Fruit fly (Drosophila melanogaster): ENCODE measurements around the gene CG45489.

The CG45489 gene

dm6 chrX:19889128-19889756, 39.7 kb downstream of the CG45489 start (continued):
- TF ChIP-seq CG7786 (GFP tag; optimal IDR thresholded peaks at IDR 0.05): peak; percentile 90
- peak; percentile 92 for TF ChIP-seq CG4404 (GFP tag; IDR thresholded peaks at IDR 0.05)
- TF ChIP-seq CG6254 (GFP tag; optimal IDR thresholded peaks at IDR 0.05): peak; percentile 44
- peak; percentile 82 for TF ChIP-seq CG17359 (tag; optimal IDR thresholded peaks at IDR 0.05)
- TF ChIP-seq CG10979 (tag; optimal IDR thresholded peaks at IDR 0.05): peak; percentile 84
- peak; percentile 66 for TF ChIP-seq Bdp1 (GFP tag; optimal IDR thresholded peaks at IDR 0.05)
- peak; percentile 90 for TF ChIP-seq CG8944 (GFP tag; optimal IDR thresholded peaks at IDR 0.05)
- no peak for TF ChIP-seq CG10431 (GFP tag; optimal IDR thresholded peaks at IDR 0.05)
- peak in 1 of 2 experiments; percentile 85 for TF ChIP-seq bsh (GFP tag; optimal IDR thresholded peaks at IDR 0.05)
- TF ChIP-seq hbn (GFP tag; IDR thresholded peaks at IDR 0.05; ENCODE audit: partially characterized antibody): no peak
- peak in 1 of 2 experiments; percentile 86 for TF ChIP-seq eve (GFP tag; optimal IDR thresholded peaks at IDR 0.05)
- TF ChIP-seq gce (GFP tag; IDR thresholded peaks at IDR 0.05): no peak; the same call in 2 of the 3 replicates
- TF ChIP-seq CG4707 (GFP tag; optimal IDR thresholded peaks at IDR 0.05): peak; percentile 71
- TF ChIP-seq Fer1 (GFP tag; optimal IDR thresholded peaks at IDR 0.05): peak; percentile 83
- TF ChIP-seq MTF-1 (GFP tag; optimal IDR thresholded peaks at IDR 0.05; ENCODE audit: borderline replicate concordance): peak; percentile 76

dm6 chrX:19886936-19887934, 41.7 kb downstream of the CG45489 start:
- TF ChIP-seq CG11456 (GFP tag; IDR thresholded peaks at IDR 0.05) (0 out of 3 replicates have a peak, but pooled peaks have one; percentile 22), CG15269 (tag; optimal IDR thresholded peaks at IDR 0.05) (peak; percentile 11), az2 (GFP tag; optimal IDR thresholded peaks at IDR 0.05) (no peak), CG4707 (GFP tag; optimal IDR thresholded peaks at IDR 0.05) (peak; percentile 69), zf30C (GFP tag; optimal IDR thresholded peaks at IDR 0.05) (peak; percentile 27), Eip74EF (GFP tag; optimal IDR thresholded peaks at IDR 0.05) (peak in 1 of 2 experiments; percentile 33), CG10979 (tag; optimal IDR thresholded peaks at IDR 0.05) (no peak), Taf1 (GFP tag; IDR thresholded peaks at IDR 0.05) (no peak), bbx (GFP tag; IDR thresholded peaks at IDR 0.05; ENCODE audit: partially characterized antibody) (peak; percentile 46; the same call in 1 of the 2 replicates), CG13296 (GFP tag; optimal IDR thresholded peaks at IDR 0.05) (peak; percentile 1), Bgb (GFP tag; IDR thresholded peaks at IDR 0.05; ENCODE audit: partially characterized antibody) (peak; percentile 57; the same call in 1 of the 2 replicates), CG14441 (GFP tag; IDR thresholded peaks at IDR 0.05) (no peak; the same call in 1 of the 2 replicates), CG17802 (tag; optimal IDR thresholded peaks at IDR 0.05) (no peak), fd3F (GFP tag; optimal IDR thresholded peaks at IDR 0.05) (no peak), Nf-YB (GFP tag; optimal IDR thresholded peaks at IDR 0.05) (peak; percentile 97), lola (GFP tag; optimal IDR thresholded peaks at IDR 0.05) (no peak), CG2678 (tag; optimal IDR thresholded peaks at IDR 0.05) (peak; percentile 19), Bdp1 (GFP tag; optimal IDR thresholded peaks at IDR 0.05) (no peak), Deaf1 (tag; optimal IDR thresholded peaks at IDR 0.05) (peak; percentile 99), pros (GFP tag; optimal IDR thresholded peaks at IDR 0.05) (peak; percentile 79), sqz (GFP tag; optimal IDR thresholded peaks at IDR 0.05) (peak; percentile 59), bowl (GFP tag; IDR thresholded peaks at IDR 0.05) (0 out of 2 replicates have a peak, but pooled peaks have one; percentile 22), Usf (GFP tag; optimal IDR thresholded peaks at IDR 0.05) (no peak), gsb-n (tag; optimal IDR thresholded peaks at IDR 0.05) (peak; percentile 33), amos (GFP tag; IDR thresholded peaks at IDR 0.05; ENCODE audit: partially characterized antibody) (peak; percentile 42; the same call in 1 of the 2 replicates), CG3847 (GFP tag; IDR thresholded peaks at IDR 0.05) (peak; percentile 25; the same call in 1 of the 2 replicates), YL-1 (GFP tag; optimal IDR thresholded peaks at IDR 0.05) (peak; percentile 14), CG10543 (GFP tag; optimal IDR thresholded peaks at IDR 0.05) (peak; percentile 83), CG7556 (GFP tag; optimal IDR thresholded peaks at IDR 0.05) (peak; percentile 27), CG11504 (tag; optimal IDR thresholded peaks at IDR 0.05) (peak; percentile 6), Nf-YC (tag; optimal IDR thresholded peaks at IDR 0.05) (peak; percentile 98)

Measured in whole organism, embryonic.